Fruit fly (Drosophila melanogaster) whole organism, embryonic: Measurements from ENCODE around the gene CG42591.

Experiments
- Abd-B ChIP-seq: fragments of 200-800 bp; sonication (Bioruptor generic); optimal IDR thresholded peaks from 2 replicates; lab custom pipeline; 2018; ENCODE audit warnings: missing biosample characterization, mild to moderate bottlenecking, missing genetic modification characterization, moderate library complexity
- CG10147 ChIP-seq: fragments of 200-800 bp; sonication (Bioruptor generic); optimal IDR thresholded peaks from 2 replicates; lab custom pipeline; 2019; ENCODE audit warnings: missing biosample characterization, mild to moderate bottlenecking, missing genetic modification characterization, moderate library complexity
- CG11093 ChIP-seq: fragments of 200-800 bp; sonication (Bioruptor generic); IDR thresholded peaks from 3 replicates; pipeline ENCODE4 v1.3.6; 2022; ENCODE audit warnings: missing biosample characterization, missing genetic modification characterization
- CG11398 ChIP-seq: fragments of 200-800 bp; sonication (Bioruptor generic); optimal IDR thresholded peaks from 2 replicates; lab custom pipeline; 2016; ENCODE audit warnings: missing biosample characterization, missing genetic modification characterization
- CG11504 ChIP-seq: fragments of 200-800 bp; sonication (Bioruptor generic); optimal IDR thresholded peaks from 3 replicates; lab custom pipeline; 2019; ENCODE audit warnings: missing biosample characterization, mild to moderate bottlenecking, missing genetic modification characterization, moderate library complexity
- CG11695 ChIP-seq: fragments of 200-800 bp; sonication (Bioruptor generic); IDR thresholded peaks from 3 replicates; pipeline ENCODE4 v1.3.6; 2022; ENCODE audit warnings: missing biosample characterization, missing genetic modification characterization
- CG12659 ChIP-seq: fragments of 200-800 bp; sonication (Bioruptor generic); optimal IDR thresholded peaks from 3 replicates; lab custom pipeline; 2017; ENCODE audit warnings: mild to moderate bottlenecking, missing biosample characterization, missing genetic modification reagents, missing genetic modification characterization
- CG13296 ChIP-seq: fragments of 200-800 bp; sonication (Bioruptor generic); optimal IDR thresholded peaks from 3 replicates; lab custom pipeline; 2018; ENCODE audit warnings: missing biosample characterization, mild to moderate bottlenecking, missing genetic modification characterization
- CG15601 ChIP-seq: fragments of 200-800 bp; sonication (Bioruptor generic); optimal IDR thresholded peaks from 3 replicates; lab custom pipeline; 2019; ENCODE audit warnings: missing biosample characterization, mild to moderate bottlenecking, missing genetic modification characterization, moderate library complexity
- CG17359 ChIP-seq: fragments of 200-800 bp; sonication (Bioruptor generic); optimal IDR thresholded peaks from 3 replicates; lab custom pipeline; 2018; ENCODE audit warnings: missing biosample characterization, mild to moderate bottlenecking, missing genetic modification characterization, moderate library complexity
- CG17829 ChIP-seq: fragments of 200-800 bp; optimal IDR thresholded peaks from 2 replicates; lab custom pipeline; 2019; ENCODE audit warnings: missing biosample characterization, mild to moderate bottlenecking, missing genetic modification characterization, moderate library complexity
- CG18011 ChIP-seq: fragments of 200-800 bp; sonication (Bioruptor generic); optimal IDR thresholded peaks from 2 replicates; lab custom pipeline; 2017; ENCODE audit warnings: missing biosample characterization, missing genetic modification characterization, mild to moderate bottlenecking, moderate library complexity, missing genotype
- CG18599 ChIP-seq: fragments of 200-800 bp; sonication (Bioruptor generic); optimal IDR thresholded peaks from 3 replicates; lab custom pipeline; 2017; ENCODE audit warnings: missing biosample characterization, missing genetic modification characterization, mild to moderate bottlenecking, moderate library complexity, missing genetic modification reagents
- CG2678 ChIP-seq: fragments of 200-800 bp; sonication (Bioruptor generic); optimal IDR thresholded peaks from 3 replicates; lab custom pipeline; 2019; ENCODE audit warnings: missing biosample characterization, mild to moderate bottlenecking, missing genetic modification characterization, moderate library complexity
- CG2712 ChIP-seq: fragments of 200-800 bp; optimal IDR thresholded peaks from 3 replicates; lab custom pipeline; 2019; ENCODE audit warnings: missing biosample characterization, mild to moderate bottlenecking, missing genetic modification characterization, moderate library complexity
- CG31441 ChIP-seq: fragments of 200-800 bp; sonication (Bioruptor generic); IDR thresholded peaks from 2 replicates; pipeline ENCODE4 v1.3.6; 2022; ENCODE audit warnings: missing biosample characterization, missing genetic modification characterization
- CG3281 ChIP-seq: fragments of 200-800 bp; sonication (Bioruptor generic); optimal IDR thresholded peaks from 3 replicates; lab custom pipeline; 2017; ENCODE audit warnings: missing biosample characterization, mild to moderate bottlenecking, missing genetic modification characterization
- CG43689 ChIP-seq: fragments of 200-800 bp; sonication (Bioruptor generic); IDR thresholded peaks from 2 replicates; pipeline ENCODE4 v1.3.6; 2022; ENCODE audit warnings: missing biosample characterization, missing genetic modification characterization
- CG4424 ChIP-seq: fragments of 200-800 bp; sonication (Bioruptor generic); optimal IDR thresholded peaks from 3 replicates; lab custom pipeline; 2016; ENCODE audit warnings: missing biosample characterization, missing genetic modification characterization
- CG4707 ChIP-seq: fragments of 200-800 bp; sonication (Bioruptor generic); optimal IDR thresholded peaks from 2 replicates; lab custom pipeline; 2018; ENCODE audit warnings: missing biosample characterization, mild to moderate bottlenecking, missing genetic modification characterization, moderate library complexity
- CG4820 ChIP-seq: fragments of 200-800 bp; sonication (Bioruptor generic); optimal IDR thresholded peaks from 3 replicates; lab custom pipeline; 2016; ENCODE audit warnings: missing biosample characterization, missing genetic modification characterization
- CG5953 ChIP-seq: fragments of 200-800 bp; sonication (Bioruptor generic); IDR thresholded peaks from 2 replicates; pipeline ENCODE4 v1.3.6; 2022; ENCODE audit warnings: missing biosample characterization, missing genetic modification characterization
- CG7839 ChIP-seq: fragments of 200-800 bp; sonication (Bioruptor generic); optimal IDR thresholded peaks from 3 replicates; lab custom pipeline; 2018; ENCODE audit warnings: missing biosample characterization, mild to moderate bottlenecking, missing genetic modification characterization, moderate library complexity
- CG9437 ChIP-seq: fragments of 200-800 bp; sonication (Bioruptor generic); optimal IDR thresholded peaks from 2 replicates; lab custom pipeline; 2018; ENCODE audit warnings: missing biosample characterization, mild to moderate bottlenecking, missing genetic modification characterization
- Dref ChIP-seq: fragments of 200-800 bp; sonication (Bioruptor generic); IDR thresholded peaks from 2 replicates; pipeline ENCODE4 v1.3.6; 2022; ENCODE audit warnings: missing biosample characterization, missing genetic modification characterization
- Fer3 ChIP-seq: fragments of 200-800 bp; sonication (Bioruptor generic); optimal IDR thresholded peaks from 2 replicates; lab custom pipeline; 2018; ENCODE audit warnings: missing biosample characterization, mild to moderate bottlenecking, missing genetic modification characterization, moderate library complexity
- GATAe ChIP-seq: fragments of 200-800 bp; sonication (Bioruptor generic); conservative IDR thresholded peaks from 2 replicates; pipeline ENCODE4 v1.3.6; 2022; ENCODE audit warnings: missing biosample characterization, missing genetic modification characterization
- Hand ChIP-seq: fragments of 200-800 bp; sonication (Bioruptor generic); optimal IDR thresholded peaks from 2 replicates; lab custom pipeline; 2017; ENCODE audit warnings: mild to moderate bottlenecking, missing biosample characterization, missing genetic modification reagents, missing genetic modification characterization
- Lhr ChIP-seq: fragments of 200-800 bp; sonication (Bioruptor generic); optimal IDR thresholded peaks from 3 replicates; lab custom pipeline; 2017; ENCODE audit warnings: mild to moderate bottlenecking, missing biosample characterization, missing genetic modification reagents, missing genetic modification characterization
- Meics ChIP-seq: fragments of 200-800 bp; sonication (Bioruptor generic); optimal IDR thresholded peaks from 2 replicates; lab custom pipeline; 2017; ENCODE audit warnings: missing biosample characterization, mild to moderate bottlenecking, missing genetic modification characterization
- Neu2 ChIP-seq: fragments of 200-800 bp; sonication (Bioruptor generic); optimal IDR thresholded peaks from 3 replicates; lab custom pipeline; 2016; ENCODE audit warnings: missing biosample characterization, missing genetic modification characterization, borderline replicate concordance
- Sox100B ChIP-seq: fragments of 200-800 bp; sonication (Bioruptor generic); optimal IDR thresholded peaks from 3 replicates; lab custom pipeline; 2018; ENCODE audit warnings: missing biosample characterization, mild to moderate bottlenecking, missing genetic modification characterization
- Xbp1 ChIP-seq: fragments of 200-800 bp; sonication (Bioruptor generic); optimal IDR thresholded peaks from 3 replicates; lab custom pipeline; 2016; ENCODE audit warnings: missing biosample characterization, mild to moderate bottlenecking, missing genetic modification characterization
- abd-A ChIP-seq: fragments of 200-800 bp; sonication (Bioruptor generic); optimal IDR thresholded peaks from 3 replicates; lab custom pipeline; 2019; ENCODE audit warnings: missing biosample characterization, mild to moderate bottlenecking, missing genetic modification characterization, moderate library complexity
- al ChIP-seq: fragments of 200-800 bp; sonication (Bioruptor generic); IDR thresholded peaks from 2 replicates; pipeline ENCODE4 v1.3.6; 2022; ENCODE audit warnings: missing biosample characterization, missing genetic modification characterization
- bbx ChIP-seq: fragments of 200-800 bp; sonication (Bioruptor generic); IDR thresholded peaks from 2 replicates; pipeline ENCODE4 v1.3.6; 2022; ENCODE audit warnings: missing biosample characterization, missing genetic modification characterization; ENCODE audit not compliant: partially characterized antibody
- bcd ChIP-seq: fragments of 200-800 bp; sonication (Bioruptor generic); optimal IDR thresholded peaks from 2 replicates; lab custom pipeline; 2017; ENCODE audit warnings: missing biosample characterization, mild to moderate bottlenecking, missing genetic modification characterization
- croc ChIP-seq: fragments of 200-800 bp; sonication (Bioruptor generic); conservative IDR thresholded peaks from 3 replicates; pipeline ENCODE4 v1.3.6; 2022; ENCODE audit warnings: missing biosample characterization, missing genetic modification characterization
- dmrt99B ChIP-seq: fragments of 200-800 bp; sonication (Bioruptor generic); optimal IDR thresholded peaks from 2 replicates; lab custom pipeline; 2018; ENCODE audit warnings: missing biosample characterization, mild to moderate bottlenecking, missing genetic modification characterization, moderate library complexity
- grau ChIP-seq: fragments of 200-800 bp; optimal IDR thresholded peaks from 3 replicates; lab custom pipeline; 2019; ENCODE audit warnings: missing biosample characterization, mild to moderate bottlenecking, missing genetic modification characterization, moderate library complexity
- ind ChIP-seq: fragments of 200-800 bp; sonication (Bioruptor generic); optimal IDR thresholded peaks from 3 replicates; lab custom pipeline; 2016; ENCODE audit warnings: missing biosample characterization, missing genetic modification characterization
- lmd ChIP-seq: fragments of 200-800 bp; sonication (Bioruptor generic); IDR thresholded peaks from 2 replicates; pipeline ENCODE4 v1.3.6; 2022; ENCODE audit warnings: missing biosample characterization, missing genetic modification characterization
- maf-S ChIP-seq: fragments of 200-800 bp; sonication (Bioruptor generic); optimal IDR thresholded peaks from 2 replicates; lab custom pipeline; 2016; ENCODE audit warnings: missing biosample characterization, missing genetic modification characterization
- nmo ChIP-seq: fragments of 200-800 bp; sonication (Bioruptor generic); optimal IDR thresholded peaks from 2 replicates; lab custom pipeline; 2018; ENCODE audit warnings: missing biosample characterization, mild to moderate bottlenecking, missing genetic modification characterization, moderate library complexity
- pan ChIP-seq, 4 experiments: fragments of >200 bp in 3 of 4; fragments of 200-800 bp in 1 of 4; sonication (Bioruptor generic) in 1 of 4; optimal IDR thresholded peaks in 3 of 4; IDR thresholded peaks in 1 of 4; 2 replicates each; pipeline versions ENCODE4 v1.3.6 to Lab custom; 2017 to 2022; ENCODE audit warnings: missing biosample characterization in 2 of 4, missing genetic modification characterization in 2 of 4, mixed read lengths in 1 of 4
- row ChIP-seq: fragments of 200-800 bp; sonication (Bioruptor generic); IDR thresholded peaks from 3 replicates; pipeline ENCODE4 v1.3.6; 2022; ENCODE audit warnings: missing biosample characterization, missing genetic modification characterization
- slbo ChIP-seq: fragments of 200-800 bp; sonication (Bioruptor generic); IDR thresholded peaks from 2 replicates; pipeline ENCODE4 v1.3.6; 2022; ENCODE audit warnings: missing biosample characterization, missing genetic modification characterization
- trh ChIP-seq: fragments of 200-800 bp; sonication (Bioruptor generic); optimal IDR thresholded peaks from 2 replicates; lab custom pipeline; 2016; ENCODE audit warnings: missing biosample characterization, missing genetic modification characterization
- zen2 ChIP-seq: fragments of 200-800 bp; sonication (Bioruptor generic); IDR thresholded peaks from 3 replicates; pipeline ENCODE4 v1.3.6; 2022; ENCODE audit warnings: missing biosample characterization, missing genetic modification characterization; ENCODE audit not compliant: partially characterized antibody

The CG42591 gene

dm6 chr3L:8076160-8076559, 6.4 kb upstream of the CG42591 start (continued):
- TF ChIP-seq GATAe (GFP tag; lab: Robert Waterston, UW) (no peak), CG11093 (GFP tag; lab: Robert Waterston, UW) (no peak), pan (optimal IDR thresholded peaks at IDR 0.05; lab: Kevin White, UChicago) (no peak), pan (GFP tag; optimal IDR thresholded peaks at IDR 0.05 in 1 of 2, IDR thresholded peaks at IDR 0.05 in 1 of 2) (peak in 1 of 2 experiments; percentile 36), CG12659 (peak; percentile 8), Xbp1 (GFP tag; lab: Kevin White, UChicago) (no peak), CG10147 (GFP tag; lab: Kevin White, UChicago) (peak; percentile 11), slbo (GFP tag; lab: Robert Waterston, UW) (peak; percentile 28; the same call in 1 of the 2 replicates), Neu2 (GFP tag; lab: Kevin White, UChicago) (no peak), CG18599 (GFP tag; lab: Kevin White, UChicago) (no peak), CG18011 (GFP tag; lab: Kevin White, UChicago) (no peak), CG4424 (GFP tag; lab: Kevin White, UChicago) (peak; percentile 19), CG15601 (tag; lab: Kevin White, UChicago) (no peak), Abd-B (GFP tag; lab: Kevin White, UChicago) (peak; percentile 17), nmo (GFP tag; lab: Kevin White, UChicago) (peak; percentile 11), Lhr (GFP tag; lab: Kevin White, UChicago) (no peak), CG5953 (GFP tag; lab: Robert Waterston, UW) (no peak), grau (tag; lab: Kevin White, UChicago) (peak; percentile 58), CG17829 (tag; lab: Kevin White, UChicago) (no peak), row (GFP tag; lab: Robert Waterston, UW) (peak; percentile 46; the same call in 2 of the 3 replicates), CG2712 (tag; lab: Kevin White, UChicago) (peak; percentile 40), Fer3 (tag; lab: Kevin White, UChicago) (no peak), CG4820 (peak; percentile 5), CG17359 (tag; lab: Kevin White, UChicago) (peak; percentile 21), CG11504 (tag; lab: Kevin White, UChicago) (peak; percentile 58), abd-A (tag; lab: Kevin White, UChicago) (no peak), CG7839 (peak; percentile 51), croc (no peak), CG11695 (GFP tag; lab: Robert Waterston, UW) (0 out of 3 replicates have a peak, but pooled peaks have one; percentile 9), Sox100B (GFP tag; lab: Kevin White, UChicago) (peak; percentile 53), trh (no peak), CG3281 (GFP tag; lab: Kevin White, UChicago) (peak; percentile 10), dmrt99B (tag; lab: Kevin White, UChicago) (peak; percentile 43), CG43689 (GFP tag; lab: Robert Waterston, UW) (no peak), al (GFP tag; lab: Robert Waterston, UW) (peak; percentile 38; the same call in 1 of the 2 replicates), bcd (GFP tag; lab: Kevin White, UChicago) (peak; percentile 30), bbx (GFP tag; lab: Robert Waterston, UW) (no peak), Hand (GFP tag; lab: Kevin White, UChicago) (no peak), CG11398 (GFP tag; lab: Kevin White, UChicago) (no peak), Meics (GFP tag; lab: Kevin White, UChicago) (peak; percentile 1), CG4707 (no peak), Dref (GFP tag; lab: Robert Waterston, UW) (no peak), CG31441 (GFP tag; lab: Robert Waterston, UW) (0 out of 2 replicates have a peak, but pooled peaks have one; percentile 9), CG9437 (peak; percentile 3), CG13296 (GFP tag; lab: Kevin White, UChicago) (peak; percentile 10), maf-S (GFP tag; lab: Kevin White, UChicago) (no peak), zen2 (GFP tag; lab: Robert Waterston, UW) (no peak), CG2678 (tag; lab: Kevin White, UChicago) (peak; percentile 65), ind (GFP tag; lab: Kevin White, UChicago) (peak; percentile 24), lmd (GFP tag; lab: Robert Waterston, UW) (no peak)
